Worm (Caenorhabditis elegans): ENCODE data around the gene clec-179.

DNA sequence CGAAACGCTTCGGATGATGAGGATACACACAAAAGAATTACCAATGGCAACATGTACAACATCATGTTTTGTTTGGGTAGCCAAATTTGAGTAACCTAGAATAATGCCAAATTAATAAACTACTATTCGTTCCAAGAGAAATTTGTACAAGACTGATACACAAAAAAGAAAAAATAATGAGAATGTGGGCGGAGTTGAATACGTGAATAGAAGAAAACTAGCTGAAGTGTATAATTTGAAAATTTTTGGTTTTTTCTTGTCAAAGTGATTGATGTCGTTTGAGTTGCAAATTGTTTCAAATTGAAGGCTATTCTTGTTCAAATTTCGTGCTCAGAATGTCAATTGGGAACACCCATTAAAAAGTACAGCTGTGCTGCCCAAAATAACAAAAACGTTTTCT is 7.2 kb upstream of the clec-179 start, which contains the start of gene R13A1.5:
- TF ChIP-seq ztf-11 (tag; optimal IDR thresholded peaks at IDR 0.05) = no peak
- no peak for TF ChIP-seq unc-62 (GFP tag; optimal IDR thresholded peaks at IDR 0.05)
- TF ChIP-seq ama-1 (optimal IDR thresholded peaks at IDR 0.05) = no peak
- no peak for TF ChIP-seq fkh-10 (GFP tag; optimal IDR thresholded peaks at IDR 0.05)
- no peak for TF ChIP-seq ceh-82 (tag; optimal IDR thresholded peaks at IDR 0.05)
- no peak for TF ChIP-seq jun-1 (tag; optimal IDR thresholded peaks at IDR 0.05)
- no peak for TF ChIP-seq nhr-77 (tag; optimal IDR thresholded peaks at IDR 0.05)
- TF ChIP-seq nfya-1 (tag; optimal IDR thresholded peaks at IDR 0.05; ENCODE audit: insufficient read depth) = no peak
- no peak for TF ChIP-seq snpc-4 (tag; optimal IDR thresholded peaks at IDR 0.05)
- TF ChIP-seq elt-2 (tag; optimal IDR thresholded peaks at IDR 0.05) = no peak
- no peak for TF ChIP-seq nhr-237 (tag; optimal IDR thresholded peaks at IDR 0.05)
- TF ChIP-seq mdl-1 (tag; optimal IDR thresholded peaks at IDR 0.05) = no peak

Data from whole organism, L3 larva.